Worm (Caenorhabditis elegans): ENCODE results near the gene F38H4.5.

ce11 chrIV:11812017-11812416, 40.0 kb upstream of the F38H4.5 start:
- TF ChIP-seq unc-130 (GFP tag; optimal IDR thresholded peaks at IDR 0.05) (no peak), pha-4 (tag; optimal IDR thresholded peaks at IDR 0.05) (no peak), bed-2 (GFP tag; IDR thresholded peaks at IDR 0.05) (no peak), F22D6.2 (tag; optimal IDR thresholded peaks at IDR 0.05) (no peak), hlh-12 (tag; optimal IDR thresholded peaks at IDR 0.05) (no peak), F23B12.7 (tag; optimal IDR thresholded peaks at IDR 0.05; ENCODE audit: insufficient read depth) (no peak)

All from whole organism, young adult.